Fruit fly (Drosophila melanogaster): ENCODE results near the gene CG12093.
A peak's percentile ranks its signal among the peaks of the same experiment; 100 is the strongest.

CG12093 gene

dm6 chr3L:2805956-2806527 is 32.2 kb upstream of the CG12093 start (continued):
- no peak for TF ChIP-seq luna (GFP tag; optimal IDR thresholded peaks at IDR 0.05)
- peak; percentile 90 for TF ChIP-seq CG6689 (GFP tag; IDR thresholded peaks at IDR 0.05)
- no peak for TF ChIP-seq CG15479 (GFP tag; optimal IDR thresholded peaks at IDR 0.05)
- TF ChIP-seq CG9437 (GFP tag; optimal IDR thresholded peaks at IDR 0.05), result no peak
- peak; percentile 58 for TF ChIP-seq Sox100B (GFP tag; optimal IDR thresholded peaks at IDR 0.05)
- TF ChIP-seq CG31224 (GFP tag; IDR thresholded peaks at IDR 0.05), result peak; percentile 86
- peak; percentile 96 for TF ChIP-seq D19B (GFP tag; optimal IDR thresholded peaks at IDR 0.05)
- no peak for TF ChIP-seq CG1832 (GFP tag; optimal IDR thresholded peaks at IDR 0.05)
- no peak for TF ChIP-seq CG30020 (tag; optimal IDR thresholded peaks at IDR 0.05)
- TF ChIP-seq unc-4 (GFP tag; IDR thresholded peaks at IDR 0.05; ENCODE audit: partially characterized antibody), result no peak
- TF ChIP-seq repo (GFP tag; optimal IDR thresholded peaks at IDR 0.05), result peak; percentile 20
- TF ChIP-seq stwl (tag; optimal IDR thresholded peaks at IDR 0.05), result no peak
- TF ChIP-seq bab2 (GFP tag; optimal IDR thresholded peaks at IDR 0.05), result peak; percentile 44
- TF ChIP-seq lov (optimal IDR thresholded peaks at IDR 0.05), result no peak
- TF ChIP-seq lov (GFP tag; IDR thresholded peaks at IDR 0.05), result peak; percentile 90
- peak; percentile 56 for TF ChIP-seq BtbVII (GFP tag; optimal IDR thresholded peaks at IDR 0.05)
- no peak for TF ChIP-seq emc (GFP tag; optimal IDR thresholded peaks at IDR 0.05)
- peak; percentile 49 for TF ChIP-seq pum (GFP tag; optimal IDR thresholded peaks at IDR 0.05)
- no peak for TF ChIP-seq CG8478 (optimal IDR thresholded peaks at IDR 0.05)
- peak; percentile 46 for TF ChIP-seq scrt (GFP tag; optimal IDR thresholded peaks at IDR 0.05)
- TF ChIP-seq CG8944 (GFP tag; optimal IDR thresholded peaks at IDR 0.05), result no peak
- TF ChIP-seq gem (tag; optimal IDR thresholded peaks at IDR 0.05), result peak; percentile 72
- TF ChIP-seq Meics (GFP tag; optimal IDR thresholded peaks at IDR 0.05), result peak; percentile 65
- peak; percentile 87 for TF ChIP-seq CG16779 (GFP tag; IDR thresholded peaks at IDR 0.05)
- 0 out of 2 replicates have a peak, but pooled peaks have one; percentile 40 for TF ChIP-seq Lim3 (GFP tag; IDR thresholded peaks at IDR 0.05)
- TF ChIP-seq dmrt11E (tag; optimal IDR thresholded peaks at IDR 0.05), result peak; percentile 12
- no peak for TF ChIP-seq corto (GFP tag; optimal IDR thresholded peaks at IDR 0.05)
- TF ChIP-seq bowl (GFP tag; IDR thresholded peaks at IDR 0.05), result 0 out of 2 replicates have a peak, but pooled peaks have one; percentile 39
- peak; percentile 46 for TF ChIP-seq CG2875 (GFP tag; optimal IDR thresholded peaks at IDR 0.05)
- TF ChIP-seq da (GFP tag; optimal IDR thresholded peaks at IDR 0.05), result no peak
- TF ChIP-seq Gsc (GFP tag; IDR thresholded peaks at IDR 0.05), result no peak; the same call in 1 of the 2 replicates
- no peak for TF ChIP-seq fd3F (GFP tag; optimal IDR thresholded peaks at IDR 0.05)
- TF ChIP-seq toy (GFP tag; IDR thresholded peaks at IDR 0.05), result peak; percentile 77
- TF ChIP-seq CG30403 (GFP tag; optimal IDR thresholded peaks at IDR 0.05), result peak; percentile 67
- TF ChIP-seq dmrt99B (tag; optimal IDR thresholded peaks at IDR 0.05), result peak; percentile 83
- TF ChIP-seq her (GFP tag; optimal IDR thresholded peaks at IDR 0.05), result no peak
- peak; percentile 97 for TF ChIP-seq sens (GFP tag)
- peak; percentile 48 for TF ChIP-seq Xbp1 (GFP tag; optimal IDR thresholded peaks at IDR 0.05)
- TF ChIP-seq CG2116 (GFP tag; optimal IDR thresholded peaks at IDR 0.05), result no peak
- TF ChIP-seq Bdp1 (GFP tag; optimal IDR thresholded peaks at IDR 0.05), result peak; percentile 16
- TF ChIP-seq peb (GFP tag; IDR thresholded peaks at IDR 0.05), result peak; percentile 86
- TF ChIP-seq bcd (GFP tag; optimal IDR thresholded peaks at IDR 0.05), result peak; percentile 74
- TF ChIP-seq CG17186 (GFP tag; optimal IDR thresholded peaks at IDR 0.05), result peak; percentile 22
- no peak for TF ChIP-seq cad (GFP tag; optimal IDR thresholded peaks at IDR 0.05)
- peak; percentile 14 for TF ChIP-seq CG15011 (GFP tag; optimal IDR thresholded peaks at IDR 0.05)
- TF ChIP-seq CG17359 (tag; optimal IDR thresholded peaks at IDR 0.05), result peak; percentile 79
- TF ChIP-seq Ptx1 (GFP tag; IDR thresholded peaks at IDR 0.05), result peak; percentile 86
- no peak for TF ChIP-seq Sry-β (GFP tag; optimal IDR thresholded peaks at IDR 0.05)
- peak in 1 of 2 experiments; percentile 37 for TF ChIP-seq Hr51 (GFP tag; optimal IDR thresholded peaks at IDR 0.05)
- TF ChIP-seq ro (GFP tag; IDR thresholded peaks at IDR 0.05), result peak; percentile 64
- no peak for TF ChIP-seq CG18011 (GFP tag; optimal IDR thresholded peaks at IDR 0.05)
